Fruit fly (Drosophila melanogaster): ENCODE results near the gene ome.
A peak's percentile ranks its signal among the peaks of the same experiment; 100 is the strongest.

Gene ome

dm6 chr3L:14652554-14652953 lies 20.1 kb upstream of the ome start (continued):
- TF ChIP-seq vnd (GFP tag; IDR thresholded peaks at IDR 0.05; ENCODE audit: partially characterized antibody), result no peak
- TF ChIP-seq CG2202 (tag; optimal IDR thresholded peaks at IDR 0.05), result peak; percentile 90
- TF ChIP-seq rib (GFP tag; IDR thresholded peaks at IDR 0.05), result no peak
- TF ChIP-seq bowl (GFP tag; IDR thresholded peaks at IDR 0.05), result no peak
- no peak for TF ChIP-seq CG15011 (GFP tag; optimal IDR thresholded peaks at IDR 0.05)
- peak; percentile 89 for TF ChIP-seq CG6254 (GFP tag; optimal IDR thresholded peaks at IDR 0.05)
- TF ChIP-seq tx (GFP tag; optimal IDR thresholded peaks at IDR 0.05), result peak; percentile 56
- peak; percentile 57 for TF ChIP-seq btn (GFP tag; optimal IDR thresholded peaks at IDR 0.05)
- TF ChIP-seq Max (GFP tag; optimal IDR thresholded peaks at IDR 0.05), result peak; percentile 67
- TF ChIP-seq CG18619 (GFP tag; optimal IDR thresholded peaks at IDR 0.05), result peak; percentile 57
- no peak for TF ChIP-seq Elba2 (GFP tag; optimal IDR thresholded peaks at IDR 0.05)
- peak; percentile 50 for TF ChIP-seq trh (GFP tag; optimal IDR thresholded peaks at IDR 0.05)
- TF ChIP-seq Ssrp (tag; optimal IDR thresholded peaks at IDR 0.05), result peak; percentile 86
- no peak for TF ChIP-seq fd102C (GFP tag; optimal IDR thresholded peaks at IDR 0.05)
- TF ChIP-seq Mrtf (GFP tag; IDR thresholded peaks at IDR 0.05), result no peak; the same call in 2 of the 3 replicates
- TF ChIP-seq tup (GFP tag; optimal IDR thresholded peaks at IDR 0.05), result peak; percentile 61
- TF ChIP-seq CG4328 (GFP tag; optimal IDR thresholded peaks at IDR 0.05), result peak; percentile 30
- peak; percentile 48 for TF ChIP-seq ERR (GFP tag; optimal IDR thresholded peaks at IDR 0.05)
- no peak for TF ChIP-seq knrl (GFP tag; IDR thresholded peaks at IDR 0.05; ENCODE audit: partially characterized antibody)
- no peak for TF ChIP-seq CG7987 (GFP tag; optimal IDR thresholded peaks at IDR 0.05)
- no peak for TF ChIP-seq CG31388 (GFP tag; optimal IDR thresholded peaks at IDR 0.05)
- peak; percentile 62 for TF ChIP-seq CG17568 (GFP tag; optimal IDR thresholded peaks at IDR 0.05)
- peak; percentile 67 for TF ChIP-seq HLH3B (GFP tag; IDR thresholded peaks at IDR 0.05)
- TF ChIP-seq CG11560 (tag; IDR thresholded peaks at IDR 0.05), result no peak
- no peak for TF ChIP-seq Poxn (GFP tag; IDR thresholded peaks at IDR 0.05)
- no peak for TF ChIP-seq pita (GFP tag; optimal IDR thresholded peaks at IDR 0.05)
- no peak for TF ChIP-seq HLHmδ (GFP tag; optimal IDR thresholded peaks at IDR 0.05)
- no peak for TF ChIP-seq klu (GFP tag; IDR thresholded peaks at IDR 0.05)
- TF ChIP-seq ham (GFP tag; IDR thresholded peaks at IDR 0.05), result no peak
- peak; percentile 85 for TF ChIP-seq Camta (GFP tag; optimal IDR thresholded peaks at IDR 0.05)
- TF ChIP-seq Trl (optimal IDR thresholded peaks at IDR 0.05), result no peak
- peak; percentile 27 for TF ChIP-seq Trl (GFP tag; optimal IDR thresholded peaks at IDR 0.05)
- TF ChIP-seq otp (GFP tag; IDR thresholded peaks at IDR 0.05), result peak; percentile 79; the same call in 2 of the 3 replicates
- TF ChIP-seq ken (GFP tag; IDR thresholded peaks at IDR 0.05), result peak; percentile 64; the same call in 1 of the 3 replicates
- peak; percentile 82 for TF ChIP-seq CG6689 (GFP tag; IDR thresholded peaks at IDR 0.05)
- TF ChIP-seq wor (GFP tag; IDR thresholded peaks at IDR 0.05), result peak; percentile 68
- TF ChIP-seq Adf1 (GFP tag; IDR thresholded peaks at IDR 0.05), result no peak
- TF ChIP-seq CG2116 (GFP tag; optimal IDR thresholded peaks at IDR 0.05), result peak; percentile 6
- TF ChIP-seq Pdp1 (GFP tag; optimal IDR thresholded peaks at IDR 0.05), result peak; percentile 61 to 74
- peak; percentile 82 for TF ChIP-seq sisA (GFP tag; IDR thresholded peaks at IDR 0.05)
- TF ChIP-seq stc (GFP tag; IDR thresholded peaks at IDR 0.05), result peak; percentile 27; the same call in 1 of the 2 replicates
- peak; percentile 83 for TF ChIP-seq CG17328 (GFP tag; IDR thresholded peaks at IDR 0.05)
- TF ChIP-seq Gug (GFP tag; IDR thresholded peaks at IDR 0.05), result 0 out of 4 replicates have a peak, but pooled peaks have one; percentile 32
- TF ChIP-seq CG30403 (GFP tag; optimal IDR thresholded peaks at IDR 0.05), result peak; percentile 76
- TF ChIP-seq CG13287 (GFP tag; IDR thresholded peaks at IDR 0.05; ENCODE audit: partially characterized antibody), result no peak
- TF ChIP-seq crc (GFP tag; optimal IDR thresholded peaks at IDR 0.05), result peak; percentile 41
- TF ChIP-seq NK7.1 (GFP tag; optimal IDR thresholded peaks at IDR 0.05), result no peak
- peak; percentile 75 for TF ChIP-seq CG7556 (GFP tag; optimal IDR thresholded peaks at IDR 0.05)
- no peak for TF ChIP-seq pho (GFP tag; optimal IDR thresholded peaks at IDR 0.05)
- TF ChIP-seq vfl (GFP tag; optimal IDR thresholded peaks at IDR 0.05), result no peak
- TF ChIP-seq Gsc (GFP tag; IDR thresholded peaks at IDR 0.05), result no peak
- peak; percentile 91 for TF ChIP-seq ci (GFP tag; IDR thresholded peaks at IDR 0.05)

All from whole organism, embryonic.